Worm (Caenorhabditis elegans) whole organism, young adult: ENCODE results near the gene T19C4.1.

Experiments
- B0336.3 ChIP-seq: fragments of 200-800 bp; sonication (Bioruptor generic); IDR thresholded peaks from 2 replicates; pipeline ENCODE4 v1.3.6; 2022; ENCODE audit warnings: missing genetic modification characterization, missing compliant biosample characterization
- F10E7.11 ChIP-seq: sonication (generic microtip); optimal IDR thresholded peaks from 2 replicates; lab custom pipeline; 2017; ENCODE audit warnings: mild to moderate bottlenecking, missing genetic modification characterization, moderate library complexity, missing compliant biosample characterization
- K12H6.12 ChIP-seq: fragments of 200-800 bp; sonication (Bioruptor generic); optimal IDR thresholded peaks from 2 replicates; lab custom pipeline; 2018; ENCODE audit warnings: mild to moderate bottlenecking, missing genetic modification characterization, missing compliant biosample characterization
- Y53G8AR.9 ChIP-seq: fragments of 200-800 bp; sonication (Bioruptor generic); conservative IDR thresholded peaks from 2 replicates; pipeline ENCODE4 v1.3.6; 2022; ENCODE audit warnings: missing genetic modification reagents, missing genetic modification characterization, missing compliant biosample characterization
- ama-1 ChIP-seq, 3 experiments: fragments of 150-350 bp in 1 of 3; sonication (generic microtip) in 2 of 3; optimal IDR thresholded peaks; 2 replicates each; lab custom pipeline; 2014 to 2018; ENCODE audit warnings: missing biosample characterization in 2 of 3, missing genetic modification characterization in 2 of 3, missing genetic modification reagents in 2 of 3
- attf-3 ChIP-seq: fragments of 200-800 bp; sonication (Bioruptor generic); conservative IDR thresholded peaks from 2 replicates; pipeline ENCODE4 v1.3.6; 2022; ENCODE audit warnings: missing genetic modification reagents, missing genetic modification characterization, missing compliant biosample characterization
- attf-5 ChIP-seq: fragments of 200-800 bp; sonication (Bioruptor generic); optimal IDR thresholded peaks from 2 replicates; lab custom pipeline; 2018; ENCODE audit warnings: mild to moderate bottlenecking, missing genetic modification characterization, missing compliant biosample characterization
- cebp-1 ChIP-seq, 2 experiments: fragments of 200-800 bp in 1 of 2; sonication (Bioruptor generic) in 1 of 2; sonication (generic microtip) in 1 of 2; IDR thresholded peaks in 1 of 2; optimal IDR thresholded peaks in 1 of 2; 2 replicates each; pipeline versions ENCODE4 v1.3.6 to Lab custom; 2017 to 2022; ENCODE audit warnings: missing compliant biosample characterization in 2 of 2, missing genetic modification characterization in 2 of 2, mild to moderate bottlenecking in 1 of 2, missing genetic modification reagents in 1 of 2, moderate library complexity in 1 of 2
- dpff-1 ChIP-seq: sonication (generic microtip); optimal IDR thresholded peaks from 2 replicates; lab custom pipeline; 2017; ENCODE audit warnings: mild to moderate bottlenecking, missing genetic modification characterization, missing compliant biosample characterization
- egl-18 ChIP-seq: fragments of 200-800 bp; sonication (Bioruptor generic); IDR thresholded peaks from 2 replicates; pipeline ENCODE4 v1.3.6; 2022; ENCODE audit warnings: missing genetic modification reagents, missing genetic modification characterization, missing compliant biosample characterization
- egl-44 ChIP-seq: fragments of 200-800 bp; sonication (Bioruptor generic); IDR thresholded peaks from 2 replicates; pipeline ENCODE4 v1.3.6; 2022; ENCODE audit warnings: missing genetic modification reagents, missing genetic modification characterization, missing compliant biosample characterization
- him-1 ChIP-seq: sonication (generic microtip); optimal IDR thresholded peaks from 2 replicates; lab custom pipeline; 2016; ENCODE audit warnings: missing genotype, missing genetic modification reagents, missing genetic modification characterization, missing compliant biosample characterization
- hrde-1 ChIP-seq: sonication (generic microtip); optimal IDR thresholded peaks from 2 replicates; lab custom pipeline; 2016; ENCODE audit warnings: missing genetic modification characterization, mild to moderate bottlenecking, missing compliant biosample characterization, moderate library complexity, missing genotype, missing genetic modification reagents, borderline replicate concordance
- hsf-1 ChIP-seq: fragments of 200-800 bp; sonication (Bioruptor generic); IDR thresholded peaks from 2 replicates; pipeline ENCODE4 v1.3.6; 2022; ENCODE audit warnings: missing genetic modification reagents, missing genetic modification characterization, missing compliant biosample characterization
- let-526 ChIP-seq: fragments of 200-800 bp; sonication (Bioruptor generic); IDR thresholded peaks from 2 replicates; pipeline ENCODE4 v1.3.6; 2022; ENCODE audit warnings: missing genetic modification reagents, missing genetic modification characterization, missing compliant biosample characterization
- let-607 ChIP-seq, 2 experiments: fragments of 200-800 bp in 1 of 2; sonication (Bioruptor generic) in 1 of 2; sonication (generic microtip) in 1 of 2; optimal IDR thresholded peaks; 2 replicates each; lab custom pipeline; 2016 to 2018; ENCODE audit warnings: mild to moderate bottlenecking in 2 of 2, missing compliant biosample characterization in 2 of 2, missing genetic modification characterization in 2 of 2, moderate library complexity in 2 of 2, missing genotype in 1 of 2
- lin-35 ChIP-seq, 3 experiments: fragments of 150-350 bp in 2 of 3; sonication (generic microtip) in 1 of 3; optimal IDR thresholded peaks; 2 replicates each; lab custom pipeline; 2014 to 2018; ENCODE audit warnings: missing biosample characterization in 3 of 3, missing genetic modification characterization in 3 of 3, missing genetic modification reagents in 3 of 3
- lin-40 ChIP-seq: sonication (generic microtip); optimal IDR thresholded peaks from 2 replicates; lab custom pipeline; 2016; ENCODE audit warnings: missing genetic modification characterization, mild to moderate bottlenecking, missing compliant biosample characterization, missing genotype, missing genetic modification reagents
- madf-3 ChIP-seq: fragments of 200-800 bp; sonication (Bioruptor generic); IDR thresholded peaks from 2 replicates; pipeline ENCODE4 v1.3.6; 2022; ENCODE audit warnings: missing genetic modification reagents, missing genetic modification characterization, missing compliant biosample characterization
- madf-8 ChIP-seq: fragments of 200-800 bp; sonication (Bioruptor generic); conservative IDR thresholded peaks from 2 replicates; pipeline ENCODE4 v1.3.6; 2022; ENCODE audit warnings: missing genetic modification reagents, missing genetic modification characterization, missing compliant biosample characterization
- nfyb-1 ChIP-seq: fragments of 200-800 bp; sonication (Bioruptor generic); IDR thresholded peaks from 2 replicates; pipeline ENCODE4 v1.3.6; 2022; ENCODE audit warnings: missing genetic modification reagents, missing genetic modification characterization, missing compliant biosample characterization
- pbrm-1 ChIP-seq: fragments of 200-800 bp; sonication (Bioruptor generic); IDR thresholded peaks from 2 replicates; pipeline ENCODE4 v1.3.6; 2022; ENCODE audit warnings: missing genetic modification reagents, missing genetic modification characterization, missing compliant biosample characterization
- pha-4 ChIP-seq: fragments of 150-350 bp; sonication (generic microtip); optimal IDR thresholded peaks from 2 replicates; lab custom pipeline; 2014; ENCODE audit warnings: missing biosample characterization, missing genetic modification reagents, missing genetic modification characterization
- repo-1 ChIP-seq: sonication (generic microtip); optimal IDR thresholded peaks from 2 replicates; lab custom pipeline; 2017; ENCODE audit warnings: mild to moderate bottlenecking, missing genetic modification characterization, missing compliant biosample characterization
- snpc-1.3 ChIP-seq: sonication (generic microtip); optimal IDR thresholded peaks from 2 replicates; lab custom pipeline; 2017; ENCODE audit warnings: missing genetic modification characterization, mild to moderate bottlenecking, missing compliant biosample characterization, antibody characterized with exemption, moderate library complexity, missing genotype, missing genetic modification reagents; ENCODE audit not compliant: insufficient read depth
- snpc-3.4 ChIP-seq: sonication (generic microtip); optimal IDR thresholded peaks from 2 replicates; lab custom pipeline; 2017; ENCODE audit warnings: missing genetic modification characterization, mild to moderate bottlenecking, missing compliant biosample characterization, antibody characterized with exemption, moderate library complexity, missing genotype, missing genetic modification reagents
- somi-1 ChIP-seq: fragments of 200-800 bp; sonication (Bioruptor generic); optimal IDR thresholded peaks from 2 replicates; lab custom pipeline; 2018; ENCODE audit warnings: mild to moderate bottlenecking, missing genetic modification characterization, missing compliant biosample characterization
- tbp1 ChIP-seq: fragments of 200-800 bp; sonication (Bioruptor generic); optimal IDR thresholded peaks from 2 replicates; lab custom pipeline; 2018; ENCODE audit warnings: mild to moderate bottlenecking, missing genetic modification characterization, missing compliant biosample characterization
- tbx-9 ChIP-seq: sonication (generic microtip); optimal IDR thresholded peaks from 2 replicates; lab custom pipeline; 2016; ENCODE audit warnings: borderline replicate concordance, missing genetic modification characterization, inconsistent platforms, missing compliant biosample characterization
- tlf-1 ChIP-seq: fragments of 200-800 bp; sonication (Bioruptor generic); optimal IDR thresholded peaks from 2 replicates; lab custom pipeline; 2018; ENCODE audit warnings: mild to moderate bottlenecking, missing genetic modification characterization, missing compliant biosample characterization
- ztf-25 ChIP-seq: fragments of 200-800 bp; sonication (Bioruptor generic); IDR thresholded peaks from 2 replicates; pipeline ENCODE4 v1.3.6; 2022; ENCODE audit warnings: missing genetic modification reagents, missing genetic modification characterization, missing compliant biosample characterization
- ztf-26 ChIP-seq: sonication (generic microtip); optimal IDR thresholded peaks from 2 replicates; lab custom pipeline; 2017; ENCODE audit warnings: missing genetic modification characterization, missing compliant biosample characterization

T19C4.1 gene

DNA sequence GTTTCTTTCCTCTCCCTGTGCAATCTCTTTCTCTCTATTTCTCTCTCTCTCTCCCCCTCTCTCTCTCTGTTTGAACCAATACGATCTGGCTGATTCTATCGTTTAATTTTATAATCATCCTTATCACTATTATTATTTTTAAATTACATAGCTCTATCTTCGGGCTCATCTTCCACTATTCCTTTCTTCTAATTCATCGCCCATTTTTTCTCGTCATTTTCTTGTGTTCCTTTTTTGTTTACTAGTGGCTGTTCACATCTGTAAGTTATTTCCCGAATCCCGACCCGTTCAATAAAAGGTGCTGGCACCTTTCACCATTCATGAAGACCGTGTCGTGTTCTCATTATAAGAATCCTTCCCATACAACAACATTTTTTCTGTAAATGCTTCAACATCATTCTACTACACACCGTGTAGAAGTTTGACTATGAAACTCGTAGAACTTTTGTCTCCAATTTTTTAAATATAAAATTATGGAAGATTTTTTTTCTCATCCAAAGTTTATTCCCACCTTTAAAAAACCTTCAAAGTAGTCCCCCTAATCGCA lies 31.3 kb upstream of the T19C4.1 start:
- TF ChIP-seq hrde-1 (peak; percentile 41), hsf-1 (0 out of 2 replicates have a peak, but pooled peaks have one; percentile 11), pbrm-1 (peak; percentile 30; the same call in 1 of the 2 replicates), cebp-1 (GFP tag; IDR thresholded peaks at IDR 0.05; lab: Robert Waterston, UW) (no peak), cebp-1 (tag; optimal IDR thresholded peaks at IDR 0.05; lab: Kevin White, UChicago) (peak; percentile 43), nfyb-1 (0 out of 2 replicates have a peak, but pooled peaks have one; percentile 13), let-607 (tag; optimal IDR thresholded peaks at IDR 0.05; lab: Kevin White, UChicago) (peak in 1 of 2 experiments; percentile 28), repo-1 (peak; percentile 20), egl-18 (GFP tag; lab: Robert Waterston, UW) (no peak), lin-40 (tag; lab: Kevin White, UChicago) (peak; percentile 20), tlf-1 (GFP tag; lab: Kevin White, UChicago) (no peak), egl-44 (no peak), let-526 (GFP tag; lab: Robert Waterston, UW) (peak; percentile 51; the same call in 1 of the 2 replicates), madf-3 (GFP tag; lab: Robert Waterston, UW) (0 out of 2 replicates have a peak, but pooled peaks have one; percentile 39), B0336.3 (peak; percentile 41; the same call in 1 of the 2 replicates), ztf-26 (tag; lab: Kevin White, UChicago) (peak; percentile 3), somi-1 (GFP tag; lab: Kevin White, UChicago) (peak; percentile 53), Y53G8AR.9 (GFP tag; lab: Robert Waterston, UW) (peak; percentile 38; the same call in 1 of the 2 replicates), tbx-9 (tag; lab: Kevin White, UChicago) (no peak)

DNA sequence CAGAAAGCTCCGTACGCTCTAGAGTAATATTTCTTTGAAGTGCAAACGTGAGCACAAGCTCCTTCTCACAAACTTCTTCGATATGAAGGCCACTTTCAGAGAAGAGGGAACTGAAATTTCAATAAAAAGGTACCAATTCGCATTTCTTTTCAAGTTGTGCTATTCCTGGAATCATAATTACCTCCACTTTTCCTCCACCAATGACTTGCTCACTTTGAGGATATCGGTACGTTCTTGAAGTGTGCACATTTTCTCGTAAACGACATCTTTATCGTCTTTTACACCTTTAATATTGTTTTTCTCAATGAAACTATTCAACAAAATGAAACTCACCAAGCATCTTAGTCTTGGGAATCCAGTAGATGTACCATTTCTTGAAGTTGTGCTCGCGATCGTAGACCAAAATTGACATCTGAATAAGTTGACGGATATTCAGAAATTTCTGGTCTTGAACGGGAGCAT lies 30.2 kb upstream of the T19C4.1 start, which contains the start of gene scb-1:
Gene scb-1, minus strand, starts transcription at position 412 of the 462 bp plus-strand sequence.
- TF ChIP-seq let-607 (tag; optimal IDR thresholded peaks at IDR 0.05; lab: Kevin White, UChicago) (peak in 1 of 2 experiments; percentile 25), nfyb-1 (0 out of 2 replicates have a peak, but pooled peaks have one; percentile 18), B0336.3 (peak; percentile 22; the same call in 1 of the 2 replicates), snpc-3.4 (tag; lab: Kevin White, UChicago) (peak; percentile 16), pbrm-1 (peak; percentile 8; the same call in 1 of the 2 replicates), him-1 (tag; lab: Kevin White, UChicago) (no peak), lin-35 (GFP tag; optimal IDR thresholded peaks at IDR 0.05; lab: Kevin White, UChicago) (no peak), ama-1 (optimal IDR thresholded peaks at IDR 0.05; lab: Kevin White, UChicago) (peak; percentile 71), ama-1 (GFP tag; optimal IDR thresholded peaks at IDR 0.05; lab: Kevin White, UChicago) (no peak), ztf-25 (GFP tag; lab: Robert Waterston, UW) (0 out of 2 replicates have a peak, but pooled peaks have one; percentile 27), dpff-1 (tag; lab: Kevin White, UChicago) (peak; percentile 72), pha-4 (tag; lab: Kevin White, UChicago) (no peak), madf-3 (GFP tag; lab: Robert Waterston, UW) (0 out of 2 replicates have a peak, but pooled peaks have one; percentile 48), ztf-26 (tag; lab: Kevin White, UChicago) (peak; percentile 42), Y53G8AR.9 (GFP tag; lab: Robert Waterston, UW) (peak; percentile 12), madf-8 (GFP tag; lab: Robert Waterston, UW) (no peak)
- TF ChIP-seq, all 124 proteins: peak for 11

DNA sequence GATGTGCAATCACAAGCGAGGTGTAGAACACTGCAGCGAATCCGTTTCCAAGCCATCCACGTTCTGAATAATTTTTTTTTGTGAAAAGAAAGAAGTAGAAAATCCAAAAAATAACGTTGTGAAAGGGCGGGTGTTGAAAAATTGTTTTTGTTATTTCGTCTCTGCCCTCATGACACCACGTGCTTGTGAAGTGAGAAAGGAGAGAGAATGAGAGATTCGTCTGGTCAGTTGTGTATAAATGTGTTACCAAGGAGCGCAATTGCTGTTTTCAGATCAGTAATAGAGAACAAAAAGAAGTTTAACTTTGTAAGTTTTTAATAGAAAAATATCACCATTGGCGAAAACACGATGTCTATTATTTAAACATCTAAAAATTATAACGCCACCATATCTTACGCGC lies 28.3 kb upstream of the T19C4.1 start:
- TF ChIP-seq attf-3: no peak
- peak; percentile 5 for TF ChIP-seq lin-40 (tag; lab: Kevin White, UChicago)
- TF ChIP-seq K12H6.12 (tag; lab: Kevin White, UChicago): peak; percentile 19
- no peak for TF ChIP-seq egl-18 (GFP tag; lab: Robert Waterston, UW)
- TF ChIP-seq snpc-1.3 (tag; lab: Kevin White, UChicago): no peak
- peak; percentile 19 for TF ChIP-seq attf-5 (GFP tag; lab: Kevin White, UChicago)
- TF ChIP-seq lin-35 (GFP tag; optimal IDR thresholded peaks at IDR 0.05; lab: Kevin White, UChicago): peak in 1 of 3 experiments; percentile 42
- TF ChIP-seq tbp1 (GFP tag; lab: Kevin White, UChicago): peak; percentile 11
- TF ChIP-seq cebp-1 (GFP tag; IDR thresholded peaks at IDR 0.05; lab: Robert Waterston, UW): no peak
- TF ChIP-seq cebp-1 (tag; optimal IDR thresholded peaks at IDR 0.05; lab: Kevin White, UChicago): peak; percentile 41
- TF ChIP-seq F10E7.11 (tag; lab: Kevin White, UChicago): no peak
- TF ChIP-seq, all 124 proteins: peak for 6
